Worm (Caenorhabditis elegans): Measurements from ENCODE around the gene tig-2.

DNA sequence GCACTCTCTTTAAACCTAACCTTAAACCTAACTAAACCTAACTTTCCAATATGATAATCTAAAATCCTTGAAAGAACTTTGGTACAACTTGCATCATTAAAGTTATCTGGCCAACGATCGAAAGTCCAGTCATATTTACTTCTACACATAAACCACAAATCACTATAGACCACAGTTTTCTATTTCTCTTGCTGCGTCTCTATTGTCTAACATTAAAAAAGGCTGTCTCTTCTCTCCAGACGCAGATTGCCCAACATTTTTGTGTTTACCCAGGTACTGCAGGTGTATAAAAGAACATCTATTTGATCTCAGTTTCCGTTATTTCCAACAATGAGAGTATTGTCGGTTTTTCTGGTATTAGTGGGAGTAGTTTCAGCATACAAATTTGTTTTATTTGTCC is 12.2 kb upstream of the tig-2 start, which contains the start of gene ugt-61:
- TF ChIP-seq W03F9.2 (tag; optimal IDR thresholded peaks at IDR 0.05) (no peak), him-1 (tag; optimal IDR thresholded peaks at IDR 0.05) (no peak), dao-5 (tag; optimal IDR thresholded peaks at IDR 0.05) (no peak)
